Worm (Caenorhabditis elegans) whole organism, L4 larva: ENCODE measurements around the gene spp-20.

ENCODE experiments used
- D1046.2 ChIP-seq: fragments of 200-800 bp; sonication (Bioruptor generic); IDR thresholded peaks from 2 replicates; pipeline ENCODE4 v1.3.6; 2022; ENCODE audit warnings: missing genetic modification characterization, missing compliant biosample characterization
- F10B5.3 ChIP-seq: sonication (generic microtip); optimal IDR thresholded peaks from 2 replicates; lab custom pipeline; 2016; ENCODE audit warnings: mild to moderate bottlenecking, missing genetic modification characterization, missing compliant biosample characterization
- F44E2.7 ChIP-seq: fragments of 200-800 bp; sonication (Bioruptor generic); IDR thresholded peaks from 2 replicates; pipeline ENCODE4 v2.1.2; 2022; ENCODE audit warnings: missing genetic modification characterization, missing compliant biosample characterization
- F49E8.2 ChIP-seq: sonication (generic microtip); optimal IDR thresholded peaks from 2 replicates; lab custom pipeline; 2016; ENCODE audit warnings: missing compliant biosample characterization, mild to moderate bottlenecking, missing genetic modification characterization, borderline replicate concordance
- R02D3.7 ChIP-seq: fragments of 150-350 bp; sonication (generic microtip); optimal IDR thresholded peaks from 3 replicates; lab custom pipeline; 2014; ENCODE audit warnings: missing biosample characterization, missing genetic modification characterization
- ZK337.2 ChIP-seq: fragments of 200-800 bp; sonication (Bioruptor generic); IDR thresholded peaks from 2 replicates; pipeline ENCODE4 v1.3.6; 2022; ENCODE audit warnings: missing genetic modification reagents, missing genetic modification characterization, missing compliant biosample characterization
- aha-1 ChIP-seq: fragments of 150-350 bp; peaks from one replicate; lab custom pipeline; 2014; ENCODE audit warnings: missing biosample characterization, missing genetic modification characterization
- aly-2 ChIP-seq: sonication (generic microtip); optimal IDR thresholded peaks from 2 replicates; lab custom pipeline; 2018; ENCODE audit warnings: missing biosample characterization, missing genetic modification characterization
- attf-4 ChIP-seq: sonication (generic microtip); optimal IDR thresholded peaks from 3 replicates; lab custom pipeline; 2017; ENCODE audit warnings: missing biosample characterization, missing genetic modification characterization
- ceh-20 ChIP-seq: fragments of 200-800 bp; sonication (Bioruptor generic); IDR thresholded peaks from 2 replicates; pipeline ENCODE4 v1.3.6; 2022; ENCODE audit warnings: missing genetic modification reagents, missing genetic modification characterization, missing compliant biosample characterization
- ceh-82 ChIP-seq: sonication (generic microtip); optimal IDR thresholded peaks from 2 replicates; lab custom pipeline; 2017; ENCODE audit warnings: missing biosample characterization, missing genetic modification characterization
- ces-1 ChIP-seq: fragments of 150-350 bp; sonication (generic microtip); optimal IDR thresholded peaks from 4 replicates; lab custom pipeline; 2014; ENCODE audit warnings: missing biosample characterization, missing genetic modification reagents, missing genetic modification characterization
- daf-16 ChIP-seq, 3 experiments: sonication (generic microtip); optimal IDR thresholded peaks; 2 replicates each; lab custom pipeline; 2016 to 2017; ENCODE audit warnings: missing genetic modification characterization in 3 of 3, missing genetic modification reagents in 3 of 3, mild to moderate bottlenecking in 2 of 3, missing compliant biosample characterization in 2 of 3, missing biosample characterization in 1 of 3, moderate library complexity in 1 of 3
- dmd-6 ChIP-seq: fragments of 200-800 bp; sonication (Bioruptor generic); IDR thresholded peaks from 2 replicates; pipeline ENCODE4 v1.3.6; 2022; ENCODE audit warnings: missing genetic modification reagents, missing genetic modification characterization, missing compliant biosample characterization
- dmd-8 ChIP-seq: fragments of 200-800 bp; sonication (Bioruptor generic); IDR thresholded peaks from 2 replicates; pipeline ENCODE4 v1.3.6; 2022; ENCODE audit warnings: missing genetic modification characterization, missing compliant biosample characterization
- dve-1 ChIP-seq: sonication (generic microtip); optimal IDR thresholded peaks from 2 replicates; lab custom pipeline; 2017; ENCODE audit warnings: antibody characterized with exemption, mild to moderate bottlenecking, missing genetic modification characterization, missing compliant biosample characterization; ENCODE audit not compliant: insufficient read depth
- egl-43 ChIP-seq: fragments of 200-800 bp; sonication (Bioruptor generic); IDR thresholded peaks from 2 replicates; pipeline ENCODE4 v1.3.6; 2022; ENCODE audit warnings: missing genetic modification reagents, missing genetic modification characterization, missing compliant biosample characterization
- gei-8 ChIP-seq: fragments of 200-800 bp; sonication (Bioruptor generic); optimal IDR thresholded peaks from 2 replicates; lab custom pipeline; 2018; ENCODE audit warnings: mild to moderate bottlenecking, missing genetic modification characterization, missing compliant biosample characterization
- hlh-11 ChIP-seq: fragments of 200-800 bp; sonication (Bioruptor generic); optimal IDR thresholded peaks from 2 replicates; lab custom pipeline; 2018; ENCODE audit warnings: mild to moderate bottlenecking, missing genetic modification characterization, missing compliant biosample characterization
- hlh-30 ChIP-seq: sonication (generic microtip); optimal IDR thresholded peaks from 2 replicates; lab custom pipeline; 2017; ENCODE audit warnings: antibody characterized with exemption, mild to moderate bottlenecking, missing genetic modification characterization, missing compliant biosample characterization; ENCODE audit not compliant: insufficient read depth
- lin-1 ChIP-seq: fragments of 200-800 bp; sonication (Bioruptor generic); IDR thresholded peaks from 2 replicates; pipeline ENCODE4 v1.3.6; 2022; ENCODE audit warnings: missing genetic modification reagents, missing genetic modification characterization, missing compliant biosample characterization
- lin-13 ChIP-seq: fragments of 150-350 bp; optimal IDR thresholded peaks from 2 replicates; lab custom pipeline; 2014; ENCODE audit warnings: missing biosample characterization, missing genetic modification reagents, missing genetic modification characterization
- lir-3 ChIP-seq: sonication (generic microtip); optimal IDR thresholded peaks from 2 replicates; lab custom pipeline; 2016; ENCODE audit warnings: mild to moderate bottlenecking, missing genetic modification characterization, missing compliant biosample characterization
- mdt-29 ChIP-seq: fragments of 200-800 bp; sonication (Bioruptor generic); IDR thresholded peaks from 2 replicates; pipeline ENCODE4 v1.3.6; 2022; ENCODE audit warnings: missing genetic modification reagents, missing genetic modification characterization, missing compliant biosample characterization
- mes-2 ChIP-seq: sonication (generic microtip); optimal IDR thresholded peaks from 2 replicates; lab custom pipeline; 2016; ENCODE audit warnings: missing genotype, mild to moderate bottlenecking, missing genetic modification characterization, missing compliant biosample characterization; ENCODE audit not compliant: poor library complexity, severe bottlenecking
- mxl-3 ChIP-seq: fragments of 200-800 bp; sonication (Bioruptor generic); optimal IDR thresholded peaks from 2 replicates; lab custom pipeline; 2018; ENCODE audit warnings: mild to moderate bottlenecking, missing genetic modification characterization, missing compliant biosample characterization
- nhr-10 ChIP-seq: fragments of 150-350 bp; optimal IDR thresholded peaks from 2 replicates; lab custom pipeline; 2014; ENCODE audit warnings: missing biosample characterization, missing genetic modification characterization
- nhr-237 ChIP-seq: sonication (generic microtip); optimal IDR thresholded peaks from 2 replicates; lab custom pipeline; 2017; ENCODE audit warnings: missing biosample characterization, missing genetic modification characterization
- nhr-28 ChIP-seq: fragments of 150-350 bp; optimal IDR thresholded peaks from 2 replicates; lab custom pipeline; 2014; ENCODE audit warnings: missing biosample characterization, missing genetic modification characterization
- nhr-41 ChIP-seq: fragments of 200-800 bp; sonication (Bioruptor generic); IDR thresholded peaks from 2 replicates; pipeline ENCODE4 v1.3.6; 2022; ENCODE audit warnings: missing genetic modification reagents, missing genetic modification characterization, missing compliant biosample characterization
- php-3 ChIP-seq: fragments of 200-800 bp; sonication (Bioruptor generic); IDR thresholded peaks from 2 replicates; pipeline ENCODE4 v1.3.6; 2022; ENCODE audit warnings: missing genetic modification reagents, missing genetic modification characterization, missing compliant biosample characterization
- pqm-1 ChIP-seq: sonication (generic microtip); optimal IDR thresholded peaks from 2 replicates; lab custom pipeline; 2017; ENCODE audit warnings: missing biosample characterization, missing genetic modification characterization
- rbr-2 ChIP-seq: sonication (generic microtip); optimal IDR thresholded peaks from 2 replicates; lab custom pipeline; 2016; ENCODE audit warnings: missing genotype, missing genetic modification characterization, missing compliant biosample characterization
- saeg-2 ChIP-seq: fragments of 200-800 bp; sonication (Bioruptor generic); IDR thresholded peaks from 2 replicates; pipeline ENCODE4 v1.3.6; 2022; ENCODE audit warnings: missing genetic modification reagents, missing genetic modification characterization, missing compliant biosample characterization
- set-16 ChIP-seq: fragments of 200-800 bp; sonication (Bioruptor generic); IDR thresholded peaks from 2 replicates; pipeline ENCODE4 v1.3.6; 2022; ENCODE audit warnings: missing genetic modification reagents, missing genetic modification characterization, missing compliant biosample characterization
- tra-1 ChIP-seq: fragments of 200-800 bp; sonication (Bioruptor generic); IDR thresholded peaks from 2 replicates; pipeline ENCODE4 v1.3.6; 2022; ENCODE audit warnings: missing genetic modification reagents, missing genetic modification characterization, missing compliant biosample characterization
- unc-62 ChIP-seq, 3 experiments: fragments of 150-350 bp in 1 of 3; sonication (generic microtip); optimal IDR thresholded peaks in 2 of 3; peaks in 1 of 3; 1 replicate in 1 of 3; 2 replicates in 2 of 3; lab custom pipeline; 2014 to 2017; ENCODE audit warnings: missing biosample characterization in 3 of 3, missing genetic modification characterization in 3 of 3, missing genetic modification reagents in 3 of 3, missing genotype in 1 of 3
- zag-1 ChIP-seq: fragments of 150-350 bp; optimal IDR thresholded peaks from 2 replicates; lab custom pipeline; 2014; ENCODE audit warnings: missing biosample characterization, missing genetic modification characterization
- zfp-3 ChIP-seq: fragments of 200-800 bp; sonication (Bioruptor generic); conservative IDR thresholded peaks from 2 replicates; pipeline ENCODE4 v1.3.6; 2022; ENCODE audit warnings: missing genetic modification reagents, missing genetic modification characterization, missing compliant biosample characterization

spp-20 gene

DNA sequence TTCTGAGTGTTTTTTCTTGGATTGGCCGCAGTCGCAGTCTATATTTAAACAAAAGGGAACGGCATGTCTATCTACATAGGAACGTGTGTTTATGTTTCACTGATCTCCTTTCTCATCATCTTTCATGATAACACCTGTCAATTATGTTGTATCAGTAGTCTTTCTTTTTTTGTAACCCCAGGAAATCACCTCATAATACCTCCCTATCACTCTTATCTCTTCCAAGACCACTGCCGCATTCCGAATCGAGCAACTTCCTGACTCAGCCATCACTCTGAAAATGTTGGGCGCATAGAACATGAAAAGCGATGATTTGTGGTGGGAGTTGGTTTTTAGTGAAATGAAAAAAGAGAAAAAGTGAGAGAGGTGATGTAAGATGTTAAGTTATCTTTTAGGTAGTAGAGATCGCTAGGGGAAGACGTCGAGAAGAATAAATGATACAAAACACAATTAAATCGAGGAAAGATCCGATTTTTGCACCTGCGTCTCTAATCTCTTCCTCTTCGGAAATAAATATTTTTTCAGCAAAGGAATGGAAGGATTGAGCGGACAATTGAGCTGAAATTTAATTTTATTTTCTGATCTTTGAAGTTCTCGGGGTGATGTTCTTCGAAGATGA lies 35.0 kb downstream of the spp-20 start:
- TF ChIP-seq dmd-8 (GFP tag; lab: Robert Waterston, UW) (0 out of 2 replicates have a peak, but pooled peaks have one; percentile 19), hlh-11 (peak; percentile 88), daf-16 (GFP tag; optimal IDR thresholded peaks at IDR 0.05; lab: Kevin White, UChicago) (no peak), daf-16 (tag; optimal IDR thresholded peaks at IDR 0.05; lab: Kevin White, UChicago) (peak; percentile 65), rbr-2 (tag; lab: Kevin White, UChicago) (no peak), lin-1 (GFP tag; lab: Robert Waterston, UW) (peak; percentile 56; the same call in 1 of the 2 replicates), tra-1 (GFP tag; lab: Robert Waterston, UW) (peak; percentile 83), mes-2 (no peak), hlh-30 (no peak), nhr-28 (tag; lab: Kevin White, UChicago) (peak; percentile 56), nhr-41 (GFP tag; lab: Robert Waterston, UW) (peak; percentile 41; the same call in 1 of the 2 replicates), dve-1 (peak; percentile 62), php-3 (GFP tag; lab: Robert Waterston, UW) (peak; percentile 67; the same call in 1 of the 2 replicates), F49E8.2 (no peak), lin-13 (no peak), mdt-29 (GFP tag; lab: Robert Waterston, UW) (no peak), mxl-3 (peak; percentile 50), ceh-20 (GFP tag; lab: Robert Waterston, UW) (0 out of 2 replicates have a peak, but pooled peaks have one; percentile 15), pqm-1 (peak; percentile 46), attf-4 (tag; lab: Kevin White, UChicago) (no peak), lir-3 (tag; lab: Kevin White, UChicago) (no peak), dmd-6 (peak; percentile 97), unc-62 (GFP tag; optimal IDR thresholded peaks at IDR 0.05 in 1 of 2; lab: Kevin White, UChicago) (peak in 1 of 2 experiments; percentile 87), unc-62 (tag; optimal IDR thresholded peaks at IDR 0.05; lab: Kevin White, UChicago) (no peak), R02D3.7 (tag; lab: Kevin White, UChicago) (no peak), ces-1 (GFP tag; lab: Kevin White, UChicago) (no peak)

DNA sequence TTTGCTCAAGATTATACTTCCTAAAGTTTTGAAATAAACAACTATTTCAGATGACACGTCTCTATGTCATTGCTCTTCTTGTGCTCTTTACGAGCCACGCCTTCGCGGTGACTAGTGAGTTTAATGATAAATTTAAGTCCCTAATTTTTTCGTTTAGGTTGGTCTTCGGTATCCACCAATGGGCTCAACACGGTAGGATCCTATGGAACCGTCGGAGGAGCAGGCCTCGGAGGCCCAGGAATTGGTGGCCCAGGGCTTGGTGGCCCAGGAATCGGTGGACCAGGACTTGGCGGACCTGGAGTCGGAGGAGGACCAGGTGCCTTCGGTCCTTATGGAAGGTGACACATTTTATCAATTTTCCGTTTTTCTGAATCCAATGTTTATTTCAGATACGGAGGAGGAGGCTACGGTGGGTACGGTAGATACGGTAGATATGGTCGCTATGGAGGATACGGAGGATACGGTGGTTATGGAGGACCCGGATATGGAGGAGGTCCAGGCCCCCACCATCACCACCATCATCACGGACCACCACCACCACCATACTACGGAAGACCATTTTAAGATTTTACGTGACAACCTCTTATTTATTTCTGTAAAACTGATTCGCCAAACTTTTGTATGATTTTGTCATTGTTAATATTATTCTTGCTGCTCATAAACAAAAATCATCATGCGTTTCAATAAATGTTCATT lies 37.5 kb downstream of the spp-20 start, which contains the start of the genes F46E10.2 and F46E10.18:
TSS of gene F46E10.2 (plus strand) at position 51 of the 696 bp plus-strand sequence.
TSS of gene F46E10.18 (plus strand) at position 646 of the 696 bp plus-strand sequence.
- TF ChIP-seq unc-62 (GFP tag; optimal IDR thresholded peaks at IDR 0.05 in 1 of 2; lab: Kevin White, UChicago) (peak in 1 of 2 experiments; percentile 89), unc-62 (tag; optimal IDR thresholded peaks at IDR 0.05; lab: Kevin White, UChicago) (no peak), aly-2 (tag; lab: Kevin White, UChicago) (no peak), php-3 (GFP tag; lab: Robert Waterston, UW) (no peak), egl-43 (GFP tag; lab: Robert Waterston, UW) (peak; percentile 70), ZK337.2 (GFP tag; lab: Robert Waterston, UW) (no peak), zfp-3 (GFP tag; lab: Robert Waterston, UW) (no peak), set-16 (GFP tag; lab: Robert Waterston, UW) (peak; percentile 83), F10B5.3 (no peak), zag-1 (tag; lab: Kevin White, UChicago) (no peak), aha-1 (tag; lab: Kevin White, UChicago) (peak; percentile 5), nhr-237 (no peak), saeg-2 (no peak), gei-8 (no peak), ceh-82 (tag; lab: Kevin White, UChicago) (no peak), D1046.2 (GFP tag; lab: Robert Waterston, UW) (no peak), F44E2.7 (GFP tag; lab: Robert Waterston, UW) (no peak), nhr-10 (tag; lab: Kevin White, UChicago) (no peak), rbr-2 (tag; lab: Kevin White, UChicago) (no peak)
